Worm (Caenorhabditis elegans) whole organism, L4 larva: Measurements from ENCODE around the gene ztf-8.

Experiments used
- D1046.2 ChIP-seq: fragments of 200-800 bp; sonication (Bioruptor generic); IDR thresholded peaks from 2 replicates; pipeline ENCODE4 v1.3.6; 2022; ENCODE audit warnings: missing genetic modification characterization, missing compliant biosample characterization
- R02D3.7 ChIP-seq: fragments of 150-350 bp; sonication (generic microtip); optimal IDR thresholded peaks from 3 replicates; lab custom pipeline; 2014; ENCODE audit warnings: missing biosample characterization, missing genetic modification characterization
- T20F7.1 ChIP-seq: fragments of 200-800 bp; sonication (Bioruptor generic); optimal IDR thresholded peaks from 2 replicates; lab custom pipeline; 2018; ENCODE audit warnings: mild to moderate bottlenecking, missing genetic modification characterization, missing compliant biosample characterization
- T26A8.4 ChIP-seq: fragments of 200-800 bp; sonication (Bioruptor generic); IDR thresholded peaks from 2 replicates; pipeline ENCODE4 v1.3.6; 2022; ENCODE audit warnings: missing genetic modification characterization, missing compliant biosample characterization
- ZK546.5 ChIP-seq, 2 experiments: sonication (generic microtip); optimal IDR thresholded peaks; 2 replicates each; lab custom pipeline; 2017; ENCODE audit warnings: missing biosample characterization in 2 of 2, missing genetic modification characterization in 2 of 2
- aha-1 ChIP-seq: fragments of 150-350 bp; peaks from one replicate; lab custom pipeline; 2014; ENCODE audit warnings: missing biosample characterization, missing genetic modification characterization
- ceh-62 ChIP-seq: sonication (generic microtip); optimal IDR thresholded peaks from 2 replicates; lab custom pipeline; 2017; ENCODE audit warnings: missing biosample characterization, missing genetic modification characterization
- ctbp-1 ChIP-seq: fragments of 200-800 bp; sonication (Bioruptor generic); IDR thresholded peaks from 2 replicates; pipeline ENCODE4 v1.3.6; 2022; ENCODE audit warnings: missing genetic modification reagents, missing genetic modification characterization, missing compliant biosample characterization
- daf-16 ChIP-seq, 3 experiments: sonication (generic microtip); optimal IDR thresholded peaks; 2 replicates each; lab custom pipeline; 2016 to 2017; ENCODE audit warnings: missing genetic modification characterization in 3 of 3, missing genetic modification reagents in 3 of 3, mild to moderate bottlenecking in 2 of 3, missing compliant biosample characterization in 2 of 3, missing biosample characterization in 1 of 3, moderate library complexity in 1 of 3
- dmd-8 ChIP-seq: fragments of 200-800 bp; sonication (Bioruptor generic); IDR thresholded peaks from 2 replicates; pipeline ENCODE4 v1.3.6; 2022; ENCODE audit warnings: missing genetic modification characterization, missing compliant biosample characterization
- dpl-1 ChIP-seq: fragments of 150-350 bp; optimal IDR thresholded peaks from 2 replicates; lab custom pipeline; 2014; ENCODE audit warnings: missing biosample characterization, missing genetic modification reagents, missing genetic modification characterization
- dve-1 ChIP-seq: sonication (generic microtip); optimal IDR thresholded peaks from 2 replicates; lab custom pipeline; 2017; ENCODE audit warnings: antibody characterized with exemption, mild to moderate bottlenecking, missing genetic modification characterization, missing compliant biosample characterization; ENCODE audit not compliant: insufficient read depth
- gei-8 ChIP-seq: fragments of 200-800 bp; sonication (Bioruptor generic); optimal IDR thresholded peaks from 2 replicates; lab custom pipeline; 2018; ENCODE audit warnings: mild to moderate bottlenecking, missing genetic modification characterization, missing compliant biosample characterization
- hlh-11 ChIP-seq: fragments of 200-800 bp; sonication (Bioruptor generic); optimal IDR thresholded peaks from 2 replicates; lab custom pipeline; 2018; ENCODE audit warnings: mild to moderate bottlenecking, missing genetic modification characterization, missing compliant biosample characterization
- hlh-30 ChIP-seq: sonication (generic microtip); optimal IDR thresholded peaks from 2 replicates; lab custom pipeline; 2017; ENCODE audit warnings: antibody characterized with exemption, mild to moderate bottlenecking, missing genetic modification characterization, missing compliant biosample characterization; ENCODE audit not compliant: insufficient read depth
- lin-13 ChIP-seq: fragments of 150-350 bp; optimal IDR thresholded peaks from 2 replicates; lab custom pipeline; 2014; ENCODE audit warnings: missing biosample characterization, missing genetic modification reagents, missing genetic modification characterization
- lin-15B ChIP-seq: fragments of 150-350 bp; sonication (generic microtip); optimal IDR thresholded peaks from 3 replicates; lab custom pipeline; 2014; ENCODE audit warnings: missing biosample characterization, missing genetic modification characterization
- lin-39 ChIP-seq: fragments of 150-350 bp; optimal IDR thresholded peaks from 2 replicates; lab custom pipeline; 2014; ENCODE audit warnings: missing biosample characterization, missing genetic modification reagents, missing genetic modification characterization
- mdl-1 ChIP-seq, 2 experiments: fragments of 150-350 bp in 1 of 2; sonication (generic microtip) in 1 of 2; optimal IDR thresholded peaks; 2 replicates each; lab custom pipeline; 2014 to 2017; ENCODE audit warnings: missing biosample characterization in 2 of 2, missing genetic modification characterization in 2 of 2
- mdt-29 ChIP-seq: fragments of 200-800 bp; sonication (Bioruptor generic); IDR thresholded peaks from 2 replicates; pipeline ENCODE4 v1.3.6; 2022; ENCODE audit warnings: missing genetic modification reagents, missing genetic modification characterization, missing compliant biosample characterization
- mep-1 ChIP-seq: fragments of 150-350 bp; sonication (generic microtip); optimal IDR thresholded peaks from 3 replicates; lab custom pipeline; 2014; ENCODE audit warnings: missing biosample characterization, missing genetic modification characterization
- mes-2 ChIP-seq: sonication (generic microtip); optimal IDR thresholded peaks from 2 replicates; lab custom pipeline; 2016; ENCODE audit warnings: missing genotype, mild to moderate bottlenecking, missing genetic modification characterization, missing compliant biosample characterization; ENCODE audit not compliant: poor library complexity, severe bottlenecking
- nhr-102 ChIP-seq: sonication (generic microtip); optimal IDR thresholded peaks from 2 replicates; lab custom pipeline; 2016; ENCODE audit warnings: mild to moderate bottlenecking, missing genetic modification characterization, moderate library complexity, missing compliant biosample characterization
- nhr-11 ChIP-seq: fragments of 150-350 bp; optimal IDR thresholded peaks from 2 replicates; lab custom pipeline; 2014; ENCODE audit warnings: missing biosample characterization, missing genetic modification characterization
- nhr-237 ChIP-seq: sonication (generic microtip); optimal IDR thresholded peaks from 2 replicates; lab custom pipeline; 2017; ENCODE audit warnings: missing biosample characterization, missing genetic modification characterization
- nhr-28 ChIP-seq: fragments of 150-350 bp; optimal IDR thresholded peaks from 2 replicates; lab custom pipeline; 2014; ENCODE audit warnings: missing biosample characterization, missing genetic modification characterization
- nhr-41 ChIP-seq: fragments of 200-800 bp; sonication (Bioruptor generic); IDR thresholded peaks from 2 replicates; pipeline ENCODE4 v1.3.6; 2022; ENCODE audit warnings: missing genetic modification reagents, missing genetic modification characterization, missing compliant biosample characterization
- nhr-42 ChIP-seq: fragments of 200-800 bp; sonication (Bioruptor generic); IDR thresholded peaks from 2 replicates; pipeline ENCODE4 v1.3.6; 2022; ENCODE audit warnings: missing genetic modification characterization, missing compliant biosample characterization
- nhr-6 ChIP-seq: fragments of 150-350 bp; optimal IDR thresholded peaks from 2 replicates; lab custom pipeline; 2014; ENCODE audit warnings: missing biosample characterization, missing genetic modification characterization
- nhr-77 ChIP-seq: fragments of 150-350 bp; optimal IDR thresholded peaks from 2 replicates; lab custom pipeline; 2014; ENCODE audit warnings: missing biosample characterization, missing genetic modification characterization
- php-3 ChIP-seq: fragments of 200-800 bp; sonication (Bioruptor generic); IDR thresholded peaks from 2 replicates; pipeline ENCODE4 v1.3.6; 2022; ENCODE audit warnings: missing genetic modification reagents, missing genetic modification characterization, missing compliant biosample characterization
- pqm-1 ChIP-seq: sonication (generic microtip); optimal IDR thresholded peaks from 2 replicates; lab custom pipeline; 2017; ENCODE audit warnings: missing biosample characterization, missing genetic modification characterization
- spr-3 ChIP-seq: fragments of 200-800 bp; sonication (Bioruptor generic); optimal IDR thresholded peaks from 2 replicates; lab custom pipeline; 2018; ENCODE audit warnings: mild to moderate bottlenecking, missing genetic modification characterization, missing compliant biosample characterization
- unc-130 ChIP-seq: sonication (generic microtip); optimal IDR thresholded peaks from 2 replicates; lab custom pipeline; 2016; ENCODE audit warnings: missing genetic modification reagents, missing genetic modification characterization, missing compliant biosample characterization
- unc-62 ChIP-seq, 3 experiments: fragments of 150-350 bp in 1 of 3; sonication (generic microtip); optimal IDR thresholded peaks in 2 of 3; peaks in 1 of 3; 1 replicate in 1 of 3; 2 replicates in 2 of 3; lab custom pipeline; 2014 to 2017; ENCODE audit warnings: missing biosample characterization in 3 of 3, missing genetic modification characterization in 3 of 3, missing genetic modification reagents in 3 of 3, missing genotype in 1 of 3
- zfp-3 ChIP-seq: fragments of 200-800 bp; sonication (Bioruptor generic); conservative IDR thresholded peaks from 2 replicates; pipeline ENCODE4 v1.3.6; 2022; ENCODE audit warnings: missing genetic modification reagents, missing genetic modification characterization, missing compliant biosample characterization

The ztf-8 gene

ce11 chrIII:5268486-5268885 lies 4.8 kb downstream of the ztf-8 start:
- TF ChIP-seq gei-8 = no peak
- TF ChIP-seq mdl-1 (tag; optimal IDR thresholded peaks at IDR 0.05; lab: Kevin White, UChicago) = no peak
- peak; percentile 62 for TF ChIP-seq dve-1 (tag; lab: Kevin White, UChicago)
- peak; percentile 83 for TF ChIP-seq nhr-77 (tag; lab: Kevin White, UChicago)
- TF ChIP-seq spr-3 (GFP tag; lab: Kevin White, UChicago) = no peak
- no peak for TF ChIP-seq nhr-237 (tag; lab: Kevin White, UChicago)
- TF ChIP-seq mep-1 (tag; lab: Kevin White, UChicago) = peak; percentile 38
- no peak for TF ChIP-seq daf-16 (GFP tag; optimal IDR thresholded peaks at IDR 0.05; lab: Kevin White, UChicago)
- TF ChIP-seq daf-16 (tag; optimal IDR thresholded peaks at IDR 0.05; lab: Kevin White, UChicago) = peak; percentile 64

- TF ChIP-seq hlh-11 (tag; lab: Kevin White, UChicago) (peak; percentile 23), unc-62 (GFP tag; optimal IDR thresholded peaks at IDR 0.05 in 1 of 2; lab: Kevin White, UChicago) (peak in 1 of 2 experiments; percentile 86), unc-62 (tag; optimal IDR thresholded peaks at IDR 0.05; lab: Kevin White, UChicago) (no peak), nhr-41 (GFP tag; lab: Robert Waterston, UW) (no peak), nhr-28 (tag; lab: Kevin White, UChicago) (peak; percentile 12), php-3 (GFP tag; lab: Robert Waterston, UW) (0 out of 2 replicates have a peak, but pooled peaks have one; percentile 44), nhr-102 (tag; lab: Kevin White, UChicago) (no peak), T20F7.1 (GFP tag; lab: Kevin White, UChicago) (peak; percentile 10), daf-16 (GFP tag; optimal IDR thresholded peaks at IDR 0.05; lab: Kevin White, UChicago) (no peak), daf-16 (tag; optimal IDR thresholded peaks at IDR 0.05; lab: Kevin White, UChicago) (peak; percentile 96), dve-1 (tag; lab: Kevin White, UChicago) (peak; percentile 81), dpl-1 (GFP tag; lab: Kevin White, UChicago) (no peak), pqm-1 (tag; lab: Kevin White, UChicago) (peak; percentile 54), mdl-1 (tag; optimal IDR thresholded peaks at IDR 0.05; lab: Kevin White, UChicago) (peak in 1 of 2 experiments; percentile 27), R02D3.7 (tag; lab: Kevin White, UChicago) (no peak), mep-1 (tag; lab: Kevin White, UChicago) (no peak)
Observed at ce11 chrIII:5267217-5267906, 5.9 kb downstream of the ztf-8 start, which contains the start of gene ZC395.5. Gene ZC395.5 (plus strand): TSS chrIII:5267848.

- TF ChIP-seq ceh-62 (tag; lab: Kevin White, UChicago) (no peak), mdl-1 (tag; optimal IDR thresholded peaks at IDR 0.05; lab: Kevin White, UChicago) (no peak), unc-62 (GFP tag; optimal IDR thresholded peaks at IDR 0.05 in 1 of 2; lab: Kevin White, UChicago) (peak in 1 of 2 experiments; percentile 17), unc-62 (tag; optimal IDR thresholded peaks at IDR 0.05; lab: Kevin White, UChicago) (no peak), lin-13 (GFP tag; lab: Kevin White, UChicago) (no peak), pqm-1 (tag; lab: Kevin White, UChicago) (no peak), nhr-6 (tag; lab: Kevin White, UChicago) (no peak)
Observed at ce11 chrIII:5264813-5265212, 8.5 kb downstream of the ztf-8 start, which contains the start of gene gro-1. Gene gro-1 (plus strand): TSS chrIII:5265113.

- TF ChIP-seq hlh-30 (tag; lab: Kevin White, UChicago) = no peak
- TF ChIP-seq ZK546.5 (tag; optimal IDR thresholded peaks at IDR 0.05; lab: Kevin White, UChicago) = no peak
- no peak for TF ChIP-seq nhr-41 (GFP tag; lab: Robert Waterston, UW)
- TF ChIP-seq mes-2 (tag; lab: Kevin White, UChicago) = no peak
- no peak for TF ChIP-seq D1046.2 (GFP tag; lab: Robert Waterston, UW)
Observed at ce11 chrIII:5263299-5263993, 9.8 kb downstream of the ztf-8 start, which contains the start of the genes C34E10.9 and hap-1. Gene C34E10.9 (minus strand): TSS chrIII:5263399. Gene hap-1 (plus strand): TSS chrIII:5263943.

- TF ChIP-seq dmd-8 (GFP tag; lab: Robert Waterston, UW) (no peak), T26A8.4 (GFP tag; lab: Robert Waterston, UW) (no peak), unc-130 (GFP tag; lab: Kevin White, UChicago) (no peak), zfp-3 (GFP tag; lab: Robert Waterston, UW) (no peak), lin-15B (no peak), mdt-29 (no peak), unc-62 (GFP tag; optimal IDR thresholded peaks at IDR 0.05 in 1 of 2; lab: Kevin White, UChicago) (no peak), unc-62 (tag; optimal IDR thresholded peaks at IDR 0.05; lab: Kevin White, UChicago) (no peak), nhr-77 (tag; lab: Kevin White, UChicago) (no peak), gei-8 (no peak), nhr-11 (tag; lab: Kevin White, UChicago) (no peak), lin-39 (no peak), nhr-42 (GFP tag; lab: Robert Waterston, UW) (no peak), ctbp-1 (no peak), nhr-237 (tag; lab: Kevin White, UChicago) (no peak), hlh-11 (tag; lab: Kevin White, UChicago) (no peak), nhr-102 (tag; lab: Kevin White, UChicago) (no peak), aha-1 (tag; lab: Kevin White, UChicago) (no peak), dve-1 (tag; lab: Kevin White, UChicago) (no peak)
Observed at ce11 chrIII:5260394-5260793, 12.9 kb downstream of the ztf-8 start, which contains the start of gene gop-3. Gene gop-3 (plus strand): TSS chrIII:5260694.
